Worm (Caenorhabditis elegans) whole organism, mixed stage, embryonic: ENCODE measurements around the gene R07A4.4.

Source experiments
- ceh-39 ChIP-seq: fragments of 150-350 bp; optimal IDR thresholded peaks from 2 replicates; lab custom pipeline; 2014; ENCODE audit warnings: missing biosample characterization, missing genetic modification characterization
- ceh-83 ChIP-seq: fragments of 200-800 bp; sonication (Bioruptor generic); optimal IDR thresholded peaks from 2 replicates; lab custom pipeline; 2018; ENCODE audit warnings: mild to moderate bottlenecking, missing genetic modification characterization, missing compliant biosample characterization
- drap-1 ChIP-seq: fragments of 200-800 bp; sonication (Bioruptor generic); optimal IDR thresholded peaks from 3 replicates; lab custom pipeline; 2018; ENCODE audit warnings: mild to moderate bottlenecking, missing genetic modification characterization, missing compliant biosample characterization
- lin-13 ChIP-seq: fragments of 150-350 bp; optimal IDR thresholded peaks from 2 replicates; lab custom pipeline; 2014; ENCODE audit warnings: missing biosample characterization, missing genetic modification characterization
- lsy-2 ChIP-seq: fragments of 150-350 bp; optimal IDR thresholded peaks from 2 replicates; lab custom pipeline; 2014; ENCODE audit warnings: missing biosample characterization, missing genetic modification characterization
- nhr-237 ChIP-seq: fragments of 150-350 bp; optimal IDR thresholded peaks from 2 replicates; lab custom pipeline; 2014; ENCODE audit warnings: missing biosample characterization, missing genetic modification characterization
- nhr-76 ChIP-seq: sonication (generic microtip); optimal IDR thresholded peaks from 2 replicates; lab custom pipeline; 2017; ENCODE audit warnings: missing biosample characterization, missing genetic modification characterization
- unc-62 ChIP-seq: fragments of 150-350 bp; optimal IDR thresholded peaks from 2 replicates; lab custom pipeline; 2014; ENCODE audit warnings: missing biosample characterization, missing genetic modification reagents, missing genetic modification characterization
- ztf-11 ChIP-seq: fragments of 150-350 bp; optimal IDR thresholded peaks from 2 replicates; lab custom pipeline; 2014; ENCODE audit warnings: missing biosample characterization, missing genetic modification characterization

DNA sequence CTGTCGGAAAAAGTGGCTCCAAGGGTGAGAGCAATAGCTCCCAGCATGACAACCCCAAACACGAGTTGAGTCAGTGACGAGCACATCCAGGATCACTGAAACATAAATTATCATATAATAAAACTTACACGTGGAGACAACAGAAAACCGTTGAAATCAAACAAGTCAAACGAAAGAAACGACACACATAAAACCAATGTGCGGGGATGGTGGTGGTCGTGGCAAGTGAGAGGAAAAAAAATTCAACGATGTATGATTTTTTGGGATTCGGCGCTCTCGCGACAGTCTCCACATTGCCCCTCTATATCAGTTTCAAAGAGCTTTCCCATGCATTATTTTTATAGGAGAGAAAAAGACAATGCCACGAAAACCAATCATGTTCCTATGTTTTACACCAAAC lies 26.3 kb upstream of the R07A4.4 start, which contains the start of gene clc-4:
- TF ChIP-seq drap-1 (GFP tag; lab: Kevin White, UChicago), result no peak
- TF ChIP-seq ceh-83 (GFP tag; lab: Kevin White, UChicago), result no peak
- no peak for TF ChIP-seq nhr-76 (tag; lab: Kevin White, UChicago)
- no peak for TF ChIP-seq unc-62 (GFP tag; lab: Kevin White, UChicago)
- no peak for TF ChIP-seq nhr-237 (tag; lab: Kevin White, UChicago)
- no peak for TF ChIP-seq lsy-2
- no peak for TF ChIP-seq ceh-39 (tag; lab: Kevin White, UChicago)
- no peak for TF ChIP-seq lin-13
- TF ChIP-seq ztf-11 (tag; lab: Kevin White, UChicago), result no peak
